Worm (Caenorhabditis elegans): ENCODE results near the gene abcf-2.
A peak's percentile ranks its signal among the peaks of the same experiment; 100 is the strongest.

Gene abcf-2

DNA sequence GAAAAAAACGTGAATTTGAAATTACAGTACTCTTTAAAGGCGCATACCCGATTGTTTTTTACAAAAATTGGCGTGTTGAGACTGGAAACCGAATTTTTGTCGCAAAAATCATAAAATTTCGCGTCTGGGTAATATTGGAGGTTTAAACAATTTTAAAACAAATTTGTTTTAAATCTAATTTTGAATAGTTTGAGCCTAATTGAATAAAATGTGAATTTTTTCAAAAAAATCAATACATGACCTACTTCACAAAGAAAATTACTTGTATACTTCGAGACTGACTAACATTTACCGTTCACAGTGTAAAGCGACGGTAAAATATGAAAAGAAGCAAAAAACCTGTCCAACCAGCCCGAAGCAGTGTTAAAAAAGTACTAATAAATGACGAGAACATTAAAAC, 4.7 kb downstream of the abcf-2 start:
- TF ChIP-seq klf-2 (GFP tag; conservative IDR thresholded peaks at IDR 0.05) (no peak), tab-1 (GFP tag; IDR thresholded peaks at IDR 0.05) (no peak), cog-1 (tag; optimal IDR thresholded peaks at IDR 0.05) (no peak), ztf-29 (GFP tag; IDR thresholded peaks at IDR 0.05) (no peak), med-1 (GFP tag; optimal IDR thresholded peaks at IDR 0.05; ENCODE audit: insufficient read depth) (no peak), flt-1 (GFP tag; IDR thresholded peaks at IDR 0.05) (no peak), ref-1 (GFP tag; conservative IDR thresholded peaks at IDR 0.05) (no peak), T22C8.4 (GFP tag; IDR thresholded peaks at IDR 0.05) (no peak), ztf-23 (GFP tag; IDR thresholded peaks at IDR 0.05) (no peak)

DNA sequence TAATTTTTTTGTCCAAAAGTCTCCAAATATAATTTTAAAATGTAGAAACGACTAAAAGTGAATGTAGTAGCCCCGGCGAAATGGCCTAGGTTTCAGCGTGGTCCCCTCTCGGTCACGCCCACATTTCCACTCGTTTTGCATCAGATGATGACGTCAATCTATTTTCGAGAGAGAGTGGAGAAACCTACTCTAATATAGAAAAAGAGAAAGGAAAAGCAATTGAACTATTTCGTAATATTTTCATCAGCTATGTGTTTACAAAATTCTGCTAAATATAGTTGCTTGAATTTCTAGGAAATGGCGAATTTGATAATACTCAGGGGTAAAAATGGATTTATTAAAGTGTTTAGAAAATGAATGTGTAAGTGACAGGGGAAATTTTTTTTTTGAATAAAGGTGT, 6.2 kb downstream of the abcf-2 start:
- TF ChIP-seq med-1 (GFP tag; optimal IDR thresholded peaks at IDR 0.05; ENCODE audit: insufficient read depth) (no peak), tab-1 (GFP tag; IDR thresholded peaks at IDR 0.05) (no peak), ztf-29 (GFP tag; IDR thresholded peaks at IDR 0.05) (no peak), T22C8.4 (GFP tag; IDR thresholded peaks at IDR 0.05) (no peak), klf-2 (GFP tag; conservative IDR thresholded peaks at IDR 0.05) (no peak), ztf-23 (GFP tag; IDR thresholded peaks at IDR 0.05) (no peak), ref-1 (GFP tag; conservative IDR thresholded peaks at IDR 0.05) (no peak), cog-1 (tag; optimal IDR thresholded peaks at IDR 0.05) (no peak), flt-1 (GFP tag; IDR thresholded peaks at IDR 0.05) (no peak)

DNA sequence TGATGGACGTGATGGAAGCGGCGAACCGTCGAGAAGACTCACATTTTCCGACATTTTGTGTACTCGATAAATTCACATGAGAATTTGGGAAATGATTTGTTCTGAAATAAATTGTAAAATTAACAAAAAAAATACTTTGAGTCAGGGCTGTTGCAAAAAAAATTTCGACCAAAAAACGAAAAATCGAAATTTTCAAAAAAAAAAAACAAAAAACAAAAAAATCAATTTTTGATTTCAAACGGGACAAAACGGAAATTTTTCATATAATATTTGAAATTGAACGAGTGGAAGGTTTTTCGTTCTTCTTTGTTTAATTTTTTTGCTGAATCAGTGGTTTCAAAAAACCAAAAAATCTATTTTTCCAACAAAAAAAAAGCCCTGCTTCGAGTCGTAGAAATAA, 6.8 kb downstream of the abcf-2 start, which contains the start of gene cua-1:
Gene cua-1, minus strand, starts transcription at position 101 of the 400 bp plus-strand sequence.
- TF ChIP-seq klf-2 (GFP tag; conservative IDR thresholded peaks at IDR 0.05) = no peak

DNA sequence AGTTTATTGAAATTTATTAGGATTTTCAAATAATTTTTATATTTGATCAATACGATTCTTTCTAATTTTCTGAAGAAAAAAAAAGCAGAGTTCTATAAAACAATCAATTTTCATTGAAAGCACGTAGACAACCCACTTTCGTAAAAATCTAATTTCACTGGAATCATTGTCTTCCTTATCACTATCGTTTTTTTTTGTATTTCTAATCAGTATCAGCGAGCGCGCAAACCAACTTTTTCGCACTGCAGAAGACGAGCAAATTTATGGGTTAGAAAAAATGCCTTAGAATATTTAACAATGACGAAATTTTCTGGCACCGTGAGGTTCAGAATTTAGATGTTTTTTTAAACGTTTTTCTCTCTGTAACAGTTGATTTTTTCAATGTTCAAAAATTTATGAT, 9.2 kb downstream of the abcf-2 start:
- TF ChIP-seq T22C8.4 (GFP tag; IDR thresholded peaks at IDR 0.05) (no peak), tab-1 (GFP tag; IDR thresholded peaks at IDR 0.05) (no peak), med-1 (GFP tag; optimal IDR thresholded peaks at IDR 0.05; ENCODE audit: insufficient read depth) (no peak)

DNA sequence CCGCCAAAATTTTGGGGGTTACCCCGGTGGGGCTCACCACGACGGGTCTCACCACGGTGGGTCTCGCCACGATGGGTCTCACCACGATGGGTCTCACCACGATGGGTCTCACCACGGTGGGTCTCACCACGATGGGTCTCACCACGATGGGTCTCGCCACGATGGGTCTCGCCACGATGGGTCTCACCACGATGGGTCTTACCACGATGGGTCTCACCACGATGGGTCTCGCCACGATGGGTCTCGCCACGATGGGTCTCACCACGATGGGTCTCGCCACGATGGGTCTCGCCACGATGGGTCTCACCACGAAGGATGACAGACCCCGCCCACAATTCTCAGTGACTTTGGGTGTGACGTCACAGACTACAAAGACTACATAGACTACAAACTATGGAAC, 13.8 kb downstream of the abcf-2 start:
- TF ChIP-seq tab-1 (GFP tag; IDR thresholded peaks at IDR 0.05) = 0 out of 2 replicates have a peak, but pooled peaks have one; percentile 21

DNA sequence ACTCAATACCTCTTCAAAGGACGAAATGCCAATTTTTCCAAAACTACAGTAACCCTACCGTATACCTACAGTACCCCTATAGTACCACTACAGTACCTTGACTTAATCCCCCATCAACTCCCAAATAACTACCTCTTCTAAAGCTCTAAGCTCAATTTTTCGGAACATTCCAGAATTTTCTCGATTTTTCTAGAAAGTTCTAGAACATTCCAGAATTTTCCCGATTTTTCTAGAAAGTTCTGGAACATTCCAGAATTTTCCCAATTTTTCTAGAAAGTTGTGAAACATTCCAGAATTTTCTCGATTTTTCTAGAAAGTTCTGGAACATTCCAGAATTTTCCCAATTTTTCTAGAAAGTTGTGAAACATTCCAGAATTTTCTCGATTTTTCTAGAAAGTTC, 15.2 kb downstream of the abcf-2 start:
- TF ChIP-seq flt-1 (GFP tag; IDR thresholded peaks at IDR 0.05) = peak; percentile 65; the same call in 1 of the 2 replicates

DNA sequence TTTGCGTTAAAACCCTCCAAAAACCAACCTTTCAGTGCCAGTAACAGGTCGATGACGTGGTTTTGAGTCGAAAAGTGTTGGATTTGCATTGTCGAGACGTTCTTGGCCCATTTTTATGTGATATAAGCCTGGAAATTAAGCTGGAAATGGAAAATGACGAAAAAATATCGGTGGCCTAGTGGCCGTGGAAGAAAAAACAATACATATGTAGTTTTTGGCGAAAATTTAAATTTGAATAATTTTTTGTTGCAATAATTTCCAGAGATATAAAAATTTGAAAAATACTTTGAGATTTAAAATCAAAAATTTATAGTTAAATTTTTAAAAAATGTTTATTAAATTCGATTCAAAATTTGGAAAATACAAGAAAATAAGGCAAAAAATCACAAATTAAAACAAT, 22.6 kb downstream of the abcf-2 start, which contains the start of gene ciao-2B:
Gene ciao-2B, minus strand, starts transcription at position 130 of the 400 bp plus-strand sequence.
- TF ChIP-seq cog-1 (tag; optimal IDR thresholded peaks at IDR 0.05) = no peak
- no peak for TF ChIP-seq med-1 (GFP tag; optimal IDR thresholded peaks at IDR 0.05; ENCODE audit: insufficient read depth)

DNA sequence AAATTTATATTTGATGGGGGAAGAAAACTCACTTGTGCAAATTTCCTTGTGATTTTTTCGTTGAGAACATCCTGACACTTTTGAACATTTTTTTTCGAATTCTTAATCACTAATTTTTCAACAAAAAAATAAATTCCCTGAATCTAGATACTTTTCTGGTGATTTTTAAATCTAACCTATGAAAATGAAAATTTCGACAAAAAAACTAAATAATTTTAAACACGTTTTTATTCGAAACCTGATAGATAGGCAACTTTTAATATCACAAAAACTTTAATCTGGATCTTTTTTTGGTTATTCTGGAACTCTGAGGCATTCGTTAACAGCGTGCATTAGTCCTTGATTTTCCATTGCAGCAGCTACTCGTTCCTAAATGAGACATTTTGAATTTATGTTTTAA, 25.2 kb downstream of the abcf-2 start, which contains the start of gene F45G2.9:
Gene F45G2.9, minus strand, starts transcription at position 101 of the 400 bp plus-strand sequence.
- TF ChIP-seq klf-2 (GFP tag; conservative IDR thresholded peaks at IDR 0.05) = no peak
- no peak for TF ChIP-seq ztf-23 (GFP tag; IDR thresholded peaks at IDR 0.05)
- TF ChIP-seq med-1 (GFP tag; optimal IDR thresholded peaks at IDR 0.05; ENCODE audit: insufficient read depth) = no peak
- TF ChIP-seq ztf-29 (GFP tag; IDR thresholded peaks at IDR 0.05) = no peak
- no peak for TF ChIP-seq T22C8.4 (GFP tag; IDR thresholded peaks at IDR 0.05)
- no peak for TF ChIP-seq tab-1 (GFP tag; IDR thresholded peaks at IDR 0.05)
- TF ChIP-seq ref-1 (GFP tag; conservative IDR thresholded peaks at IDR 0.05) = no peak
- no peak for TF ChIP-seq flt-1 (GFP tag; IDR thresholded peaks at IDR 0.05)
- no peak for TF ChIP-seq cog-1 (tag; optimal IDR thresholded peaks at IDR 0.05)

DNA sequence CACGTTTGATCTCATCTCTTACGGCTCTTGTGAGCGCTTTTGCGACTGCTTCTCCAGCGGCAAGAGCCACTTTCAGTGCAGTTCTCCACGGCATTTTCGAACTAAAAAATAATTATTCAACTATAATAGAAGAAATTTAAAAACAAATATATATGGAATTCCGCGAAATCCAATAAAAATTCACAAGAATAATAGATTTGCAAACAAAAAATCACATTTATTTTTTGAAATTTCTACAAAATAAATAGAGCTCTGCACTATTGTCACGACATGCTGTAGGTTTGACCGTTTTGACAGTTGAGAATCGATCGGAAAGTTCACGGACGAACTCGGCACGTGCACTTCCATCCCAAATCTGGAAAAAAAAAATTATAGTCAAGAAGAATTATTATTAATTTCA, 26.5 kb downstream of the abcf-2 start, which contains the start of gene F45G2.8:
Gene F45G2.8, minus strand, starts transcription at position 101 of the 400 bp plus-strand sequence.
- TF ChIP-seq tab-1 (GFP tag; IDR thresholded peaks at IDR 0.05) = no peak
- no peak for TF ChIP-seq ztf-23 (GFP tag; IDR thresholded peaks at IDR 0.05)
- TF ChIP-seq ref-1 (GFP tag; conservative IDR thresholded peaks at IDR 0.05) = no peak
- no peak for TF ChIP-seq ztf-29 (GFP tag; IDR thresholded peaks at IDR 0.05)
- TF ChIP-seq flt-1 (GFP tag; IDR thresholded peaks at IDR 0.05) = no peak
- no peak for TF ChIP-seq T22C8.4 (GFP tag; IDR thresholded peaks at IDR 0.05)
- no peak for TF ChIP-seq klf-2 (GFP tag; conservative IDR thresholded peaks at IDR 0.05)
- no peak for TF ChIP-seq med-1 (GFP tag; optimal IDR thresholded peaks at IDR 0.05; ENCODE audit: insufficient read depth)
- TF ChIP-seq cog-1 (tag; optimal IDR thresholded peaks at IDR 0.05) = no peak

DNA sequence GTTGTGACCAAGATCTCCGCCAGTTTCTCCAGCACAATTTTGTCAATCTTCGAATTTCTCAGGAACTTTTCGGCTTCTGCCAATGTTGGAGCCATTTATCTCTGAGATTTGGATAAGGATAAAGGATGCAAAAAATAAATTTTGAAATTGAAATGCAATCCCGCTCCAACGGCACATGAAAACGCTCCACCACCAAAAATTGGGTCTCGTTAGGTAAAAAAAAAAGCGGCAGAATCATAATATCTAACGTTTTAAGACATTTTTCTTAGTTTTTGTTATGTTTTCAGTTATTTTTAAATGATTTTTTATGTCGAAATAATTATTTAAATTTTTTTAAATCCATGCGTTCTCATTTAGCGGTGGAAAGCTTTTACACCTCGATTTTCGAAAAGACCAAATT, 27.6 kb downstream of the abcf-2 start, which contains the start of gene F45G2.7:
Gene F45G2.7, minus strand, starts transcription at position 101 of the 400 bp plus-strand sequence.
- TF ChIP-seq klf-2 (GFP tag; conservative IDR thresholded peaks at IDR 0.05) (no peak), ztf-29 (GFP tag; IDR thresholded peaks at IDR 0.05) (no peak), tab-1 (GFP tag; IDR thresholded peaks at IDR 0.05) (no peak), T22C8.4 (GFP tag; IDR thresholded peaks at IDR 0.05) (no peak), med-1 (GFP tag; optimal IDR thresholded peaks at IDR 0.05; ENCODE audit: insufficient read depth) (no peak), ztf-23 (GFP tag; IDR thresholded peaks at IDR 0.05) (no peak), ref-1 (GFP tag; conservative IDR thresholded peaks at IDR 0.05) (no peak), flt-1 (GFP tag; IDR thresholded peaks at IDR 0.05) (no peak), cog-1 (tag; optimal IDR thresholded peaks at IDR 0.05) (no peak)

DNA sequence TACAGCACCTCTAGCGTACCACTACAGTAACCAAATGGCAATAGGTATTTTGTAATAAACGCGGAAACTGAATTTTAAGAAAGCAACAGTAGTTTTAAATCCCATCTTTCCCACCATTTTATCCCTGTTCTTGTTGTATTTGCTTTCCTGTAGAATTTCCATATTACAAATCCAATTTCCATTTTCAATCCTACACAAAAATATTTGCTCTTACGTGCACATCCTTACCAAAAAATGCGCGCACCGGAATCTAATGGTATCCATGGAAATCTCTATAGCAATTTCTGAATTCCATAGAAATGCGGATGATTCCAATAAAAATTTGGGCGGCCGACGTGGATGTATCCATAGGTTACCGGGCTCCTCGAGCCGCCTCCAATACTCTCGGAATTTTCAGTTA, 31.9 kb downstream of the abcf-2 start, which contains the start of gene trf-1:
Gene trf-1, plus strand, starts transcription at position 301 of the 400 bp plus-strand sequence.
- no peak for TF ChIP-seq T22C8.4 (GFP tag; IDR thresholded peaks at IDR 0.05)
- no peak for TF ChIP-seq tab-1 (GFP tag; IDR thresholded peaks at IDR 0.05)
- TF ChIP-seq ztf-29 (GFP tag; IDR thresholded peaks at IDR 0.05) = no peak
- TF ChIP-seq cog-1 (tag; optimal IDR thresholded peaks at IDR 0.05) = no peak
- TF ChIP-seq klf-2 (GFP tag; conservative IDR thresholded peaks at IDR 0.05) = no peak
- TF ChIP-seq ztf-23 (GFP tag; IDR thresholded peaks at IDR 0.05) = no peak
- TF ChIP-seq med-1 (GFP tag; optimal IDR thresholded peaks at IDR 0.05; ENCODE audit: insufficient read depth) = no peak
- no peak for TF ChIP-seq ref-1 (GFP tag; conservative IDR thresholded peaks at IDR 0.05)
- no peak for TF ChIP-seq flt-1 (GFP tag; IDR thresholded peaks at IDR 0.05)
